Worm (Caenorhabditis elegans): ENCODE measurements around the gene dnj-13.

- TF ChIP-seq him-1 (tag; optimal IDR thresholded peaks at IDR 0.05) (no peak), W03F9.2 (tag; optimal IDR thresholded peaks at IDR 0.05) (no peak)
Measured at ce11 chrII:11592023-11592422, 46.5 kb downstream of the dnj-13 start, which contains the start of gene F07A11.1.

Data from whole organism, L4/young adult.